Fruit fly (Drosophila melanogaster): ENCODE data around the gene Ucp4A.

- TF ChIP-seq CG8478 (optimal IDR thresholded peaks at IDR 0.05) (no peak), usp (GFP tag; optimal IDR thresholded peaks at IDR 0.05) (no peak)
Measured at dm6 chrX:17830644-17831043, 14.1 kb upstream of the Ucp4A start, which contains the start of gene CG6398.
